Fruit fly (Drosophila melanogaster): ENCODE measurements around the gene CG1806.

CG1806 gene

dm6 chrX:12014800-12015389, 7.9 kb downstream of the CG1806 start (continued):
- no peak for TF ChIP-seq Bgb (GFP tag; IDR thresholded peaks at IDR 0.05; ENCODE audit: partially characterized antibody)
- no peak for TF ChIP-seq Dfd (GFP tag; optimal IDR thresholded peaks at IDR 0.05)
- 0 out of 2 replicates have a peak, but pooled peaks have one; percentile 17 for TF ChIP-seq gsb (GFP tag; IDR thresholded peaks at IDR 0.05)
- no peak for TF ChIP-seq pfk (GFP tag; optimal IDR thresholded peaks at IDR 0.05)
- no peak for TF ChIP-seq tna (GFP tag; IDR thresholded peaks at IDR 0.05; ENCODE audit: partially characterized antibody)
- TF ChIP-seq CG5245 (GFP tag; optimal IDR thresholded peaks at IDR 0.05): peak; percentile 25
- TF ChIP-seq dimm (GFP tag; IDR thresholded peaks at IDR 0.05): no peak
- TF ChIP-seq Adf1 (GFP tag; IDR thresholded peaks at IDR 0.05): no peak
- peak; percentile 34; the same call in 1 of the 2 replicates for TF ChIP-seq sisA (GFP tag; IDR thresholded peaks at IDR 0.05)
- TF ChIP-seq CG18764 (GFP tag; optimal IDR thresholded peaks at IDR 0.05): no peak
- TF ChIP-seq CG11695 (GFP tag; IDR thresholded peaks at IDR 0.05): 0 out of 3 replicates have a peak, but pooled peaks have one; percentile 18
- TF ChIP-seq CG1647 (GFP tag; optimal IDR thresholded peaks at IDR 0.05): no peak
- TF ChIP-seq pan (optimal IDR thresholded peaks at IDR 0.05): no peak
- peak in 1 of 2 experiments; percentile 68 for TF ChIP-seq pan (GFP tag; optimal IDR thresholded peaks at IDR 0.05 in 1 of 2, IDR thresholded peaks at IDR 0.05 in 1 of 2)
- no peak for TF ChIP-seq CG14965 (GFP tag; optimal IDR thresholded peaks at IDR 0.05; ENCODE audit: borderline replicate concordance)
- no peak for TF ChIP-seq mam (GFP tag; optimal IDR thresholded peaks at IDR 0.05)
- TF ChIP-seq Doc3 (GFP tag; IDR thresholded peaks at IDR 0.05; ENCODE audit: partially characterized antibody): no peak
- no peak for TF ChIP-seq Fer2 (tag; optimal IDR thresholded peaks at IDR 0.05)
- TF ChIP-seq CG7786 (GFP tag; optimal IDR thresholded peaks at IDR 0.05): no peak
- TF ChIP-seq ems (GFP tag; optimal IDR thresholded peaks at IDR 0.05): no peak
- no peak for TF ChIP-seq Dll (GFP tag; IDR thresholded peaks at IDR 0.05; ENCODE audit: partially characterized antibody)
- TF ChIP-seq eyg (GFP tag; optimal IDR thresholded peaks at IDR 0.05): no peak
- no peak for TF ChIP-seq CkIIα-i1 (GFP tag; IDR thresholded peaks at IDR 0.05)
- TF ChIP-seq Ravus (GFP tag; IDR thresholded peaks at IDR 0.05): peak; percentile 11; the same call in 1 of the 2 replicates
- TF ChIP-seq exex (tag; optimal IDR thresholded peaks at IDR 0.05): peak; percentile 2
- TF ChIP-seq CG15011 (GFP tag; optimal IDR thresholded peaks at IDR 0.05): no peak
- TF ChIP-seq CG4707 (GFP tag; optimal IDR thresholded peaks at IDR 0.05): peak; percentile 10
- peak; percentile 2 for TF ChIP-seq CG6254 (GFP tag; optimal IDR thresholded peaks at IDR 0.05)
- peak; percentile 9 for TF ChIP-seq ERR (GFP tag; optimal IDR thresholded peaks at IDR 0.05)
- TF ChIP-seq Fer3 (tag; optimal IDR thresholded peaks at IDR 0.05): no peak
- no peak for TF ChIP-seq CG11085 (GFP tag; IDR thresholded peaks at IDR 0.05)
- TF ChIP-seq z (GFP tag; IDR thresholded peaks at IDR 0.05): no peak
- no peak for TF ChIP-seq CG6654 (GFP tag; optimal IDR thresholded peaks at IDR 0.05)
- TF ChIP-seq Lim3 (GFP tag; IDR thresholded peaks at IDR 0.05): no peak
- TF ChIP-seq nom (GFP tag; optimal IDR thresholded peaks at IDR 0.05): peak; percentile 12
- no peak for TF ChIP-seq MBD-R2 (GFP tag; IDR thresholded peaks at IDR 0.05)
- TF ChIP-seq ato (GFP tag; IDR thresholded peaks at IDR 0.05; ENCODE audit: partially characterized antibody): no peak
- TF ChIP-seq amos (GFP tag; IDR thresholded peaks at IDR 0.05; ENCODE audit: partially characterized antibody): no peak
- TF ChIP-seq CG33213 (GFP tag; optimal IDR thresholded peaks at IDR 0.05): no peak
- TF ChIP-seq pzg (GFP tag; optimal IDR thresholded peaks at IDR 0.05): no peak
- no peak for TF ChIP-seq btn (GFP tag; optimal IDR thresholded peaks at IDR 0.05)
- peak; percentile 68 for TF ChIP-seq ranshi (GFP tag; IDR thresholded peaks at IDR 0.05)
- TF ChIP-seq esg (GFP tag; conservative IDR thresholded peaks at IDR 0.05): peak; percentile 7; the same call in 1 of the 2 replicates
- TF ChIP-seq tgo (GFP tag; IDR thresholded peaks at IDR 0.05): peak; percentile 20; the same call in 1 of the 3 replicates
- no peak for TF ChIP-seq kni (GFP tag; optimal IDR thresholded peaks at IDR 0.05)
- TF ChIP-seq usp (GFP tag; optimal IDR thresholded peaks at IDR 0.05): no peak
- TF ChIP-seq GATAe (GFP tag; conservative IDR thresholded peaks at IDR 0.05): no peak
- peak; percentile 16 for TF ChIP-seq CG10209 (GFP tag; optimal IDR thresholded peaks at IDR 0.05)
- TF ChIP-seq CG6272 (GFP tag; IDR thresholded peaks at IDR 0.05): no peak
- no peak for TF ChIP-seq Tbp (GFP tag; optimal IDR thresholded peaks at IDR 0.05)
- no peak for TF ChIP-seq Nf-YC (tag; optimal IDR thresholded peaks at IDR 0.05)
